Worm (Caenorhabditis elegans) whole organism, mixed stage, embryonic: ENCODE data around the gene Y116F11B.17.

Source experiments
- elt-3 ChIP-seq: fragments of 150-350 bp; optimal IDR thresholded peaks from 2 replicates; lab custom pipeline; 2014; ENCODE audit warnings: missing biosample characterization, missing genetic modification characterization
- lin-13 ChIP-seq: fragments of 150-350 bp; optimal IDR thresholded peaks from 2 replicates; lab custom pipeline; 2014; ENCODE audit warnings: missing biosample characterization, missing genetic modification characterization
- mab-5 ChIP-seq: fragments of 150-350 bp; optimal IDR thresholded peaks from 2 replicates; lab custom pipeline; 2014; ENCODE audit warnings: missing biosample characterization, missing genetic modification characterization
- nhr-28 ChIP-seq: fragments of 150-350 bp; optimal IDR thresholded peaks from 2 replicates; lab custom pipeline; 2014; ENCODE audit warnings: missing biosample characterization, missing genetic modification characterization
- sem-2 ChIP-seq: fragments of 200-800 bp; sonication (Bioruptor generic); optimal IDR thresholded peaks from 2 replicates; lab custom pipeline; 2018; ENCODE audit warnings: mild to moderate bottlenecking, missing genetic modification characterization, missing compliant biosample characterization
- snpc-4 ChIP-seq: fragments of 150-350 bp; optimal IDR thresholded peaks from 2 replicates; lab custom pipeline; 2014; ENCODE audit warnings: missing biosample characterization, missing genetic modification characterization
- unc-62 ChIP-seq: fragments of 150-350 bp; optimal IDR thresholded peaks from 2 replicates; lab custom pipeline; 2014; ENCODE audit warnings: missing biosample characterization, missing genetic modification reagents, missing genetic modification characterization
- ztf-11 ChIP-seq: fragments of 150-350 bp; optimal IDR thresholded peaks from 2 replicates; lab custom pipeline; 2014; ENCODE audit warnings: missing biosample characterization, missing genetic modification characterization

- TF ChIP-seq ztf-11 (tag; lab: Kevin White, UChicago) (no peak), lin-13 (tag; lab: Kevin White, UChicago) (no peak), unc-62 (GFP tag; lab: Kevin White, UChicago) (no peak), nhr-28 (tag; lab: Kevin White, UChicago) (no peak), snpc-4 (tag; lab: Kevin White, UChicago) (no peak), elt-3 (no peak), mab-5 (tag; lab: Kevin White, UChicago) (no peak), sem-2 (GFP tag; lab: Kevin White, UChicago) (no peak)
Measured at ce11 chrV:19822093-19822492, at the start of gene Y116F11B.17.
